Worm (Caenorhabditis elegans) whole organism, dauer: ENCODE results near the gene ftn-1.
"Not testable (repeated sequence)": the region's sequence is repeated elsewhere in the genome, so short reads cannot be mapped to it uniquely, and the experiment has no call there.

Experiments
- unc-62 ChIP-seq: sonication (generic microtip); optimal IDR thresholded peaks from 2 replicates; lab custom pipeline; 2017; ENCODE audit warnings: missing biosample characterization, missing genetic modification reagents, missing genetic modification characterization

ftn-1 gene

DNA sequence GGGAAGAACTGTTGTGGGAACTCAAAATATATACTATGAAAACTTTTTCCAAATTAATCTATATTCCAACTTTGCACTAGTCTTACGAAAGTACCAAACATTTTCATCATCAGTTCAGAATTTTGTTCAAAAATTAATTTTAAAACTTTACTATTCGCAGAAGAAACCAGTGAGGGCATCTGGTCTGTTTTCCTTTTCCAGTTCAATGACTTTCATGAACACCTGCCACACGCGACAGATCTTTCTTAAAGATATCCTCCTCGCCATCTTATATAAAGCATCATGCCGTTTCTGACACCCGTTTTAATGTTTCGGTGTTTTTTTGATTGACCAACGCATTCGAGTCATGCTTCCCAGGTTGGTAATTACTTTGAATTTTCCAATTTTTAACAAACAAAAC lies 14.4 kb downstream of the ftn-1 start, which contains the start of gene C54F6.3:
C54F6.3 (plus strand) TSS at position 301 of the 400 bp plus-strand sequence.
- no peak for TF ChIP-seq unc-62 (GFP tag; lab: Kevin White, UChicago)

- TF ChIP-seq unc-62 (GFP tag; lab: Kevin White, UChicago), result no peak
These were observed 17.5 kb downstream of the ftn-1 start, which contains the start of gene swt-2 for ce11 chrV:7529840-7530239. Gene swt-2, plus strand, starts transcription at chrV:7530140.

DNA sequence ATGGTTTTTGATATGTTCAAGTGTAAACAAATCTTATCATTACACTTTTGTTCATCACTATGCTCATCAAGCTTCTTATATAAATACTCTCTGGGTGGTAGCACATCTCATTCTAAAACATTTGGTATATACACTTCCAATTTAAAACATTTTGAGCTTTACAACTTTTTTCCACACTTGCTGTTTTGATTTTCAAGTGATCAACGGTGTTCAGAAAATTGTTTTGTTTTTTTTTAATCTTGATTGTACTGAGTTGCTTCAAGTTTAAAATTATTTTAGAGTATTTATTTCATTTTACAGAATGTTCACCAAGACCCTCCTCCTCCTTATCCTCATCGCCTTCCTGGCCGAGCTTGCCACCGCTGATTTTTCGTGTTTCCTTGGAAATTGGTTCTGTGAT lies 18.6 kb downstream of the ftn-1 start, which contains the start of gene C54F6.5:
C54F6.5 (plus strand) TSS at position 301 of the 400 bp plus-strand sequence.
- TF ChIP-seq unc-62 (GFP tag; lab: Kevin White, UChicago), result no peak

DNA sequence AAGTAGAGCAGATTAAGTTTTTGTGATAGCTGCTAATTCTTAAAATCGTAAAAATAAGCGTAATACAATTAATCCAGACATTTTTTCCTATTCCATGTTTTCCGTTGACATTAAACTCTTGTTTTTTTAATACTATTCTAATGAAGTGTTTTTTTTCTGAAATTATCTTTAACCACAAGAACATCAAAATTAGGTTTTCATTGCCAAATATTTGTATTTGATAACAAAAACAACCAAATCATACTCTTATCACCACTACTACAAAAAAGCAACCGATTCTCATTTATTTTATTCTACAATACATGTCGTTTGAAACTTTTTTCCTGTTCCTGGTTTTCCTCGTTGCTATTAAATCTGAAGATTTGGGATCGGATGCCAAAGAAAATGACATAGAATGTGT lies 20.2 kb downstream of the ftn-1 start, which contains the start of gene C54F6.17:
C54F6.17 (plus strand) TSS at position 301 of the 400 bp plus-strand sequence.
- no peak for TF ChIP-seq unc-62 (GFP tag; lab: Kevin White, UChicago)

ce11 chrV:7525695-7526094 lies 21.7 kb downstream of the ftn-1 start, which contains the start of gene C54F6.18:
Gene C54F6.18, plus strand, starts transcription at chrV:7525995.
- no peak for TF ChIP-seq unc-62 (GFP tag; lab: Kevin White, UChicago)

DNA sequence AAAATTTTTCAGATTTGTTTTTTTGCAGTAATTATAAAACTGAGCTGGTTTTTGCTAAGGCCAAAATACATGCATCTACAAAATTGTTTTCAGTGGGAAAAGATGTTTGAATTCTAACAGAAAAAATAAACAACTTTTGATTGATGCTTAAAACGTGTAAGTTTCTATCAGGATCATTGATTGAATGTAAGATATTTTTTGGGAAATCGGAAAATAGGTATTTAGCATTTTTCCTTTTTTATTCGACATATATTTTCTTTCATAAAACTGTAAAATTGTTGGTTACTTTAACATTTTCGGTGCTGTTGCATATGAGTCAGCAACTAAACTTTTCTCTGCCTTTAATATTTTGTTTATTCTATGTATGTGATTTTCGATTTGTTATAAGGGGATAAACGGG lies 22.9 kb downstream of the ftn-1 start, which contains the start of gene C54F6.20:
C54F6.20 (plus strand) TSS at position 301 of the 400 bp plus-strand sequence.
- no peak for TF ChIP-seq unc-62 (GFP tag; lab: Kevin White, UChicago)

DNA sequence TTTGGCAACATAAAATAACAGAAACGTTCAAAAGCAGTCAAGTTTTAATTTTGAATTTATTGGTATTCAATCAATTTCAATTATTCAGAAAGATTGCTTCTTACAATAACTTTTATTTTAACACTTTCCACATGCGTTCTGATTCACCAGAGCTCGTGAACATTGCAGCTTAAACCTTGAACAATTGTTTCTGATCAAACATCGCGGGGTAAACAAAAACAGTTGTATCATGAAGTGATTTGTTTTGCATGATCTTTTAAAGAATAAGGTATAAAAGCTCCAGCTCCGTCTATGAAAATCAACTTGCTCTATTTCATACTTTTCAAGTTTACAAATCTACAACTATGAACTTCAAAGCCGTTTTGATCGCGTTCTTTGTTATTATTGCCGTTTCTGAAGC lies 24.0 kb downstream of the ftn-1 start, which contains the start of gene C54F6.6:
C54F6.6 (plus strand) TSS at position 301 of the 400 bp plus-strand sequence.
- TF ChIP-seq unc-62 (GFP tag; lab: Kevin White, UChicago), result no peak

ce11 chrV:7522279-7522678 lies 25.1 kb downstream of the ftn-1 start, which contains the start of gene C54F6.15:
Gene C54F6.15, minus strand, starts transcription at chrV:7522379.
- no peak for TF ChIP-seq unc-62 (GFP tag; lab: Kevin White, UChicago)

- no peak for TF ChIP-seq unc-62 (GFP tag; lab: Kevin White, UChicago)
These were observed 26.1 kb downstream of the ftn-1 start for ce11 chrV:7521304-7521703.

DNA sequence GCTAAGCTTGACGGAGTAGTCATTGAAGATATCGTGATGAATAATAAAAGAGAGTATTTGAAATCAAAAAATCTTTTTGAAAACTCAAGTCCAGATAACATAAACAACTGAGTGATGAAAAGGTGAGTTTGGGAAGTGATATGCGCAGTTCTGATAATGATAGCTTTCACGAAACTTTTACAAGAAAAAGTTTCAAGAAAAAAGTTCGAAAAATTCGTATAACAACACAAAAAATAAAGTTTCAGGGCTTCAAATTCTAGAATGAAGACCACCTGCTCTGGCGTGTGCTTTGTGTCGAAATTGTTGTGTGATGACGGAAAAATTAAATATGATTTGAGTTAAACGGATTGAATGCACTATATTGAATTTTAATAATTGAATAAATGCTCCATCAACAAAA lies 27.3 kb downstream of the ftn-1 start, which contains the start of gene srb-19:
srb-19 (minus strand) TSS at position 101 of the 400 bp plus-strand sequence.
- TF ChIP-seq unc-62 (GFP tag; lab: Kevin White, UChicago), result no peak

- TF ChIP-seq unc-62 (GFP tag; lab: Kevin White, UChicago), result no peak
These were observed 32.4 kb downstream of the ftn-1 start, which contains the start of gene srb-18 for ce11 chrV:7514939-7515338. Gene srb-18, plus strand, starts transcription at chrV:7515239.

DNA sequence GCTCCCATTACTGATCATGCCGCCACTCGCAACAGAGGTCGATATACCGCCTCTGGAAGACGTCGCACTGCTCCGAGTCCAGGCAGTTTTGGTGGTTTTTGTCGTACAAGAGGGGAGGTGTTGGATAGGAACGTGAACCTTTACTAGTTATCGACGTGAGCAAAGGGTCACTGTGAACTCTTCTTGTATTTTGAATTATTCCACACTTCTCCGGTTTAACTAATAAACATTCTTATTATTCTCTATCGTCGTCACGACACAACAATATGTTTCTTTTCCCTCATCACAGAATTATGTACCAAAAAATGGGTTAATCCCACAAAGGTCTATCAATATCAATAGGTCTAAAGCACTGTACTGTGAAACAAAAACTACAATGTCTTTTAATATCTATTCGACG lies 35.9 kb downstream of the ftn-1 start, which contains the start of gene nhr-171:
nhr-171 (plus strand) TSS at position 301 of the 400 bp plus-strand sequence.
- TF ChIP-seq unc-62 (GFP tag; lab: Kevin White, UChicago), result not testable (repeated sequence)

DNA sequence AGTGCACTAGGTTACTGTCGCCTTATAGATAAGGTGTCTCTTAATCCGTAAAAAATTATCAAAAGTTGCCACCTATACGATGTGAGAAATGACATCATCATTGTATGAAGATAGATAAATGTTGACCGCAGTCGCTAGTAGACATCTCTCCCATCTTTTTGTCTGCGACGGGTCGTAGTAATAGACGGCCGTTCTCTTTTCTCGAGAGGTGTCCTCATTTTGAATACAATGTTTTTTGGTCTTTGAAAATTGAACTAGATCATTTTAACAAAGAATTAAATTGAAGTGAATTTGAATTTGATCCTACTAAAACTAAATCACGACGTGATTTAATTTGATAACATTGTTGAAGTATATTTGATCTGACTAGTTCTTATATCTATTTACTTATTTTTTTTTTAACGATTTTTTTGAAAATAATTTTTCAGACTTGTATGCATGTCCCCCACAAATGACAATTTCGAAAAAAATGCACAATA lies 38.8 kb downstream of the ftn-1 start, which contains the start of the genes str-31 and nhr-172:
str-31 (minus strand) TSS at position 101 of the 479 bp plus-strand sequence.
nhr-172 (plus strand) TSS at position 429 of the 479 bp plus-strand sequence.
- no peak for TF ChIP-seq unc-62 (GFP tag; lab: Kevin White, UChicago)

ce11 chrV:7506207-7506606 lies 41.2 kb downstream of the ftn-1 start:
- TF ChIP-seq unc-62 (GFP tag; lab: Kevin White, UChicago), result no peak

- TF ChIP-seq unc-62 (GFP tag; lab: Kevin White, UChicago), result no peak
These were observed 43.1 kb downstream of the ftn-1 start, which contains the start of gene srh-229 for ce11 chrV:7504271-7504670. Gene srh-229, minus strand, starts transcription at chrV:7504371.

DNA sequence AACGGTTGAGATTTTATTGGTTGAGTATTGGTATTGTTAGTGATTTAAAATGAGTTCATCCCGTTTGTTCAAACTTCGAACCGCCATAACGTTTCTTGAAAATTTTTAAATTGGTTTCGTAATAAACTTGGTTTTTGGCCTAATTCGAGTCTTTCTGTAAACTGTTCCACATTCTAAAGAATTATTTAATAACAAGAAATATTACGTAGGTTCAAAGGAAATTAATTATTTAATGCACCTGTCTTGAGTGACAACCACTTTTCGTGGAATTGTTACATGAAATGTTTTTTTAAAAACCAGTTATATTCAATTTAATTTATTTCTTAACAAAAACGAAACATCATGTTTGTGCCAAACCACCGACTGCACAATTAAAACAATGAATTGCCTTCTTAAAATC lies 46.2 kb downstream of the ftn-1 start:
- no peak for TF ChIP-seq unc-62 (GFP tag; lab: Kevin White, UChicago)
